Worm (Caenorhabditis elegans): ENCODE results near the gene K02A6.2.
A peak's percentile ranks its signal among the peaks of the same experiment; 100 is the strongest.

Gene K02A6.2

DNA sequence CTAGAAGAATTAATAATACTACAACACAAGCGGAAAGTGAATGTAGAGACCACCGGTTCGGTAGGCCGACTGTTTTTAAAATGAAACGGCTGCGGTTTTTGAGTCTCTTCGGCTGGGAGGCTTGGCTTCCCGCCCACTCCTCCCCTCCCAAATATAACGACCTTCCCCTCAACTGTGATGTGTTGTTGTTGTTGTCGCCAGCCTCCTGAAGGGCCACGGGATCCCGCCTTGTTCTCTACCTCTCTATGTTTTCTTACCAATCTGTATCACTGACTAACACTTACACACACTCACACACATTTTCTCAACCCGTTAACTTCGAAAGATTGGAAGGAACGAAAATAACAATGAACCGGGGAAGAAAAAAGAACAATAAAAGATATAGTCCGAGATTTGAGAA lies 8.7 kb upstream of the K02A6.2 start (continued):
- TF ChIP-seq ztf-11 (tag; optimal IDR thresholded peaks at IDR 0.05) (no peak), nhr-12 (tag; optimal IDR thresholded peaks at IDR 0.05) (no peak), tbx-2 (tag; optimal IDR thresholded peaks at IDR 0.05) (no peak), lin-13 (GFP tag; optimal IDR thresholded peaks at IDR 0.05) (no peak), nhr-237 (tag; optimal IDR thresholded peaks at IDR 0.05) (no peak), grh-1 (GFP tag; IDR thresholded peaks at IDR 0.05) (no peak), nhr-90 (tag; optimal IDR thresholded peaks at IDR 0.05; ENCODE audit: poor library complexity) (peak; percentile 5), lsy-2 (tag; optimal IDR thresholded peaks at IDR 0.05) (no peak), ces-1 (GFP tag; optimal IDR thresholded peaks at IDR 0.05) (no peak), lin-14 (GFP tag; optimal IDR thresholded peaks at IDR 0.05) (peak; percentile 58), zip-4 (GFP tag; optimal IDR thresholded peaks at IDR 0.05) (no peak), dpl-1 (GFP tag; optimal IDR thresholded peaks at IDR 0.05) (no peak), unc-62 (GFP tag; optimal IDR thresholded peaks at IDR 0.05) (no peak), efl-1 (optimal IDR thresholded peaks at IDR 0.05) (no peak), efl-1 (GFP tag; optimal IDR thresholded peaks at IDR 0.05 in 1 of 2) (no peak), egl-27 (tag; optimal IDR thresholded peaks at IDR 0.05) (no peak), unc-98 (GFP tag; IDR thresholded peaks at IDR 0.05) (no peak), mab-9 (GFP tag; IDR thresholded peaks at IDR 0.05) (no peak), ama-1 (optimal IDR thresholded peaks at IDR 0.05) (no peak), pag-3 (tag; optimal IDR thresholded peaks at IDR 0.05; ENCODE audit: borderline replicate concordance, insufficient read depth) (no peak), nhr-71 (tag; optimal IDR thresholded peaks at IDR 0.05) (peak; percentile 54), fkh-4 (tag; optimal IDR thresholded peaks at IDR 0.05; ENCODE audit: borderline replicate concordance) (no peak), skn-1 (tag; optimal IDR thresholded peaks at IDR 0.05) (no peak), ceh-63 (GFP tag; optimal IDR thresholded peaks at IDR 0.05) (no peak), lin-15B (tag; optimal IDR thresholded peaks at IDR 0.05) (no peak), snu-23 (GFP tag; optimal IDR thresholded peaks at IDR 0.05) (peak; percentile 31), dsc-1 (tag; optimal IDR thresholded peaks at IDR 0.05) (no peak), mep-1 (tag; optimal IDR thresholded peaks at IDR 0.05) (no peak), swsn-7 (tag; optimal IDR thresholded peaks at IDR 0.05) (no peak), unc-86 (tag; optimal IDR thresholded peaks at IDR 0.05) (no peak), ceh-82 (tag; optimal IDR thresholded peaks at IDR 0.05) (no peak), ceh-90 (tag; optimal IDR thresholded peaks at IDR 0.05) (no peak), ets-5 (GFP tag; IDR thresholded peaks at IDR 0.05) (no peak), lir-3 (tag; optimal IDR thresholded peaks at IDR 0.05; ENCODE audit: poor library complexity) (no peak), ceh-8 (GFP tag; optimal IDR thresholded peaks at IDR 0.05) (no peak), hlh-4 (tag; optimal IDR thresholded peaks at IDR 0.05) (no peak), nhr-28 (tag; optimal IDR thresholded peaks at IDR 0.05) (no peak), lin-39 (tag; optimal IDR thresholded peaks at IDR 0.05) (no peak)

DNA sequence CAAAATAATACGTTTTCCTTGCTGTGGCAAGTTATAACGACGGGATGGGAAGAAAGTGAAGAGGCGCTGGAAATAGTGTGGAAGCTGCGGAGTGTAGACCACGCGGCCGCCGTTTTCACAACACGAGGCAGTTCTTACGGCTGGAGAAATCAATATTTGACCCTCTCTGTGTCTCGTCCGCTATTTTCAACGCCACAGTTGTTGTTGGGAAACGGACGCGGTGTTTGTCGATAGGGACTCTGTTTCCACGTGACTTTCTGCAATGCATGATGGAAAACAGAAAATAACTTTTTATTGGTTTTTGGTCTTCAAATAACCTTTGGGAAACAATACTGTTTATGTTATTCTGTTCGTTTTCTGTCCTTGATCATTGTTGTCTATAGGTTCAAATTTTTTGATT lies 7.0 kb upstream of the K02A6.2 start, which contains the start of gene K02A6.3:
Gene K02A6.3 (minus strand): TSS at position 74 of the 400 bp plus-strand sequence.
- no peak for TF ChIP-seq ets-5 (GFP tag; IDR thresholded peaks at IDR 0.05)
- TF ChIP-seq Y116A8C.19 (tag; optimal IDR thresholded peaks at IDR 0.05; ENCODE audit: borderline replicate concordance), result no peak
- TF ChIP-seq F16B12.6 (tag; optimal IDR thresholded peaks at IDR 0.05), result peak; percentile 20
- TF ChIP-seq C16A3.4 (tag; optimal IDR thresholded peaks at IDR 0.05), result peak; percentile 90
- TF ChIP-seq mef-2 (tag; optimal IDR thresholded peaks at IDR 0.05), result peak; percentile 85
- no peak for TF ChIP-seq alr-1 (tag; optimal IDR thresholded peaks at IDR 0.05; ENCODE audit: borderline replicate concordance)
- TF ChIP-seq fos-1 (tag; optimal IDR thresholded peaks at IDR 0.05), result peak; percentile 77
- peak; percentile 93 for TF ChIP-seq blmp-1 (tag; optimal IDR thresholded peaks at IDR 0.05)
- TF ChIP-seq elt-2 (tag; optimal IDR thresholded peaks at IDR 0.05), result peak; percentile 81
- TF ChIP-seq mdl-1 (tag; optimal IDR thresholded peaks at IDR 0.05), result peak; percentile 81 to 100
- TF ChIP-seq unc-86 (tag; optimal IDR thresholded peaks at IDR 0.05), result peak; percentile 47
- no peak for TF ChIP-seq aha-1 (tag; optimal IDR thresholded peaks at IDR 0.05)
- TF ChIP-seq hpl-2 (GFP tag; optimal IDR thresholded peaks at IDR 0.05), result peak; percentile 73
- TF ChIP-seq lin-14 (GFP tag; optimal IDR thresholded peaks at IDR 0.05), result peak; percentile 99
- TF ChIP-seq ztf-11 (tag; optimal IDR thresholded peaks at IDR 0.05), result no peak
- peak; percentile 98 for TF ChIP-seq nhr-20 (tag; optimal IDR thresholded peaks at IDR 0.05)
- TF ChIP-seq snu-23 (GFP tag; optimal IDR thresholded peaks at IDR 0.05), result peak; percentile 97
- TF ChIP-seq C04F5.9 (tag; optimal IDR thresholded peaks at IDR 0.05), result peak; percentile 47
- TF ChIP-seq nhr-77 (tag; optimal IDR thresholded peaks at IDR 0.05), result peak; percentile 69
- TF ChIP-seq ceh-82 (tag; optimal IDR thresholded peaks at IDR 0.05), result peak; percentile 13 to 53 (median 26)
- TF ChIP-seq nhr-11 (tag; optimal IDR thresholded peaks at IDR 0.05), result peak; percentile 18
- TF ChIP-seq ceh-63 (GFP tag; optimal IDR thresholded peaks at IDR 0.05), result no peak
- peak; percentile 1 for TF ChIP-seq egl-13 (tag; optimal IDR thresholded peaks at IDR 0.05)
- TF ChIP-seq grh-1 (GFP tag; IDR thresholded peaks at IDR 0.05), result peak; percentile 83

Measured in whole organism, L1 larva.